Worm (Caenorhabditis elegans) whole organism, midembryonic: ENCODE results near the gene F36G3.2.

Experiments
- T22C8.4 ChIP-seq: fragments of 200-800 bp; sonication (Bioruptor generic); IDR thresholded peaks from 2 replicates; pipeline ENCODE4 v1.3.6; 2022; ENCODE audit warnings: missing genetic modification characterization, missing compliant biosample characterization
- med-1 ChIP-seq: sonication (generic microtip); optimal IDR thresholded peaks from 2 replicates; lab custom pipeline; 2017; ENCODE audit warnings: missing genetic modification characterization, mild to moderate bottlenecking, missing compliant biosample characterization, antibody characterized with exemption, missing genetic modification reagents; ENCODE audit not compliant: insufficient read depth
- ztf-29 ChIP-seq: fragments of 200-800 bp; sonication (Bioruptor generic); IDR thresholded peaks from 2 replicates; pipeline ENCODE4 v1.3.6; 2022; ENCODE audit warnings: missing genetic modification reagents, missing genetic modification characterization, missing compliant biosample characterization

- TF ChIP-seq med-1 (GFP tag; lab: Kevin White, UChicago) (no peak), ztf-29 (GFP tag; lab: Robert Waterston, UW) (no peak), T22C8.4 (GFP tag; lab: Robert Waterston, UW) (no peak)
Observed at ce11 chrX:9796063-9796462, 2.0 kb upstream of the F36G3.2 start.
